Fruit fly (Drosophila melanogaster): ENCODE measurements around the gene CG18048.

dm6 chr3R:6395572-6396295, 49.8 kb downstream of the CG18048 start:
- TF ChIP-seq Clk (GFP tag; optimal IDR thresholded peaks at IDR 0.05), result no peak
- no peak for TF ChIP-seq Mnt (GFP tag; optimal IDR thresholded peaks at IDR 0.05)
